Worm (Caenorhabditis elegans) whole organism, L4 larva: ENCODE results near the gene H14N18.4.

Experiments
- F49E8.2 ChIP-seq: sonication (generic microtip); optimal IDR thresholded peaks from 2 replicates; lab custom pipeline; 2016; ENCODE audit warnings: missing compliant biosample characterization, mild to moderate bottlenecking, missing genetic modification characterization, borderline replicate concordance
- T20F7.1 ChIP-seq: fragments of 200-800 bp; sonication (Bioruptor generic); optimal IDR thresholded peaks from 2 replicates; lab custom pipeline; 2018; ENCODE audit warnings: mild to moderate bottlenecking, missing genetic modification characterization, missing compliant biosample characterization
- Y105C5A.15 ChIP-seq: fragments of 200-800 bp; sonication (Bioruptor generic); IDR thresholded peaks from 2 replicates; pipeline ENCODE4 v1.3.6; 2022; ENCODE audit warnings: missing genetic modification characterization, missing compliant biosample characterization
- Y48G9A.11 ChIP-seq: fragments of 200-800 bp; sonication (Bioruptor generic); IDR thresholded peaks from 2 replicates; pipeline ENCODE4 v1.3.6; 2022; ENCODE audit warnings: missing genetic modification reagents, missing genetic modification characterization, missing compliant biosample characterization
- ZK546.5 ChIP-seq, 2 experiments: sonication (generic microtip); optimal IDR thresholded peaks; 2 replicates each; lab custom pipeline; 2017; ENCODE audit warnings: missing biosample characterization in 2 of 2, missing genetic modification characterization in 2 of 2
- aha-1 ChIP-seq: fragments of 150-350 bp; peaks from one replicate; lab custom pipeline; 2014; ENCODE audit warnings: missing biosample characterization, missing genetic modification characterization
- ama-1 ChIP-seq: fragments of 150-350 bp; optimal IDR thresholded peaks from 2 replicates; lab custom pipeline; 2014; ENCODE audit warnings: inconsistent platforms, mixed read lengths
- arid-1 ChIP-seq: fragments of 200-800 bp; sonication (Bioruptor generic); conservative IDR thresholded peaks from 2 replicates; pipeline ENCODE4 v1.3.6; 2022; ENCODE audit warnings: missing genetic modification reagents, missing genetic modification characterization, missing compliant biosample characterization
- ceh-20 ChIP-seq: fragments of 200-800 bp; sonication (Bioruptor generic); IDR thresholded peaks from 2 replicates; pipeline ENCODE4 v1.3.6; 2022; ENCODE audit warnings: missing genetic modification reagents, missing genetic modification characterization, missing compliant biosample characterization
- ceh-82 ChIP-seq: sonication (generic microtip); optimal IDR thresholded peaks from 2 replicates; lab custom pipeline; 2017; ENCODE audit warnings: missing biosample characterization, missing genetic modification characterization
- daf-16 ChIP-seq, 3 experiments: sonication (generic microtip); optimal IDR thresholded peaks; 2 replicates each; lab custom pipeline; 2016 to 2017; ENCODE audit warnings: missing genetic modification characterization in 3 of 3, missing genetic modification reagents in 3 of 3, mild to moderate bottlenecking in 2 of 3, missing compliant biosample characterization in 2 of 3, missing biosample characterization in 1 of 3, moderate library complexity in 1 of 3
- dmd-6 ChIP-seq: fragments of 200-800 bp; sonication (Bioruptor generic); IDR thresholded peaks from 2 replicates; pipeline ENCODE4 v1.3.6; 2022; ENCODE audit warnings: missing genetic modification reagents, missing genetic modification characterization, missing compliant biosample characterization
- dmd-8 ChIP-seq: fragments of 200-800 bp; sonication (Bioruptor generic); IDR thresholded peaks from 2 replicates; pipeline ENCODE4 v1.3.6; 2022; ENCODE audit warnings: missing genetic modification characterization, missing compliant biosample characterization
- dmd-9 ChIP-seq: fragments of 200-800 bp; sonication (Bioruptor generic); IDR thresholded peaks from 2 replicates; pipeline ENCODE4 v1.3.6; 2022; ENCODE audit warnings: missing genetic modification reagents, missing genetic modification characterization, missing compliant biosample characterization
- dpl-1 ChIP-seq: fragments of 150-350 bp; optimal IDR thresholded peaks from 2 replicates; lab custom pipeline; 2014; ENCODE audit warnings: missing biosample characterization, missing genetic modification reagents, missing genetic modification characterization
- dve-1 ChIP-seq: sonication (generic microtip); optimal IDR thresholded peaks from 2 replicates; lab custom pipeline; 2017; ENCODE audit warnings: antibody characterized with exemption, mild to moderate bottlenecking, missing genetic modification characterization, missing compliant biosample characterization; ENCODE audit not compliant: insufficient read depth
- fos-1 ChIP-seq: fragments of 150-350 bp; optimal IDR thresholded peaks from 2 replicates; lab custom pipeline; 2014; ENCODE audit warnings: missing biosample characterization, missing genetic modification characterization
- hlh-11 ChIP-seq: fragments of 200-800 bp; sonication (Bioruptor generic); optimal IDR thresholded peaks from 2 replicates; lab custom pipeline; 2018; ENCODE audit warnings: mild to moderate bottlenecking, missing genetic modification characterization, missing compliant biosample characterization
- hlh-30 ChIP-seq: sonication (generic microtip); optimal IDR thresholded peaks from 2 replicates; lab custom pipeline; 2017; ENCODE audit warnings: antibody characterized with exemption, mild to moderate bottlenecking, missing genetic modification characterization, missing compliant biosample characterization; ENCODE audit not compliant: insufficient read depth
- jun-1 ChIP-seq: fragments of 150-350 bp; optimal IDR thresholded peaks from 2 replicates; lab custom pipeline; 2014; ENCODE audit warnings: missing biosample characterization, missing genetic modification reagents, missing genetic modification characterization
- lin-38 ChIP-seq: fragments of 200-800 bp; sonication (Bioruptor generic); IDR thresholded peaks from 2 replicates; pipeline ENCODE4 v1.3.6; 2022; ENCODE audit warnings: missing genetic modification reagents, missing genetic modification characterization, missing compliant biosample characterization
- lin-39 ChIP-seq: fragments of 150-350 bp; optimal IDR thresholded peaks from 2 replicates; lab custom pipeline; 2014; ENCODE audit warnings: missing biosample characterization, missing genetic modification reagents, missing genetic modification characterization
- lsy-2 ChIP-seq, 2 experiments: fragments of 150-350 bp in 1 of 2; sonication (generic microtip) in 1 of 2; optimal IDR thresholded peaks; 2 replicates each; lab custom pipeline; 2014 to 2017; ENCODE audit warnings: missing biosample characterization in 2 of 2, missing genetic modification characterization in 2 of 2
- madf-9 ChIP-seq: fragments of 200-800 bp; sonication (Bioruptor generic); conservative IDR thresholded peaks from 2 replicates; pipeline ENCODE4 v1.3.6; 2022; ENCODE audit warnings: missing genetic modification reagents, missing genetic modification characterization, missing compliant biosample characterization
- mdl-1 ChIP-seq, 2 experiments: fragments of 150-350 bp in 1 of 2; sonication (generic microtip) in 1 of 2; optimal IDR thresholded peaks; 2 replicates each; lab custom pipeline; 2014 to 2017; ENCODE audit warnings: missing biosample characterization in 2 of 2, missing genetic modification characterization in 2 of 2
- mep-1 ChIP-seq: fragments of 150-350 bp; sonication (generic microtip); optimal IDR thresholded peaks from 3 replicates; lab custom pipeline; 2014; ENCODE audit warnings: missing biosample characterization, missing genetic modification characterization
- mxl-3 ChIP-seq: fragments of 200-800 bp; sonication (Bioruptor generic); optimal IDR thresholded peaks from 2 replicates; lab custom pipeline; 2018; ENCODE audit warnings: mild to moderate bottlenecking, missing genetic modification characterization, missing compliant biosample characterization
- nhr-10 ChIP-seq: fragments of 150-350 bp; optimal IDR thresholded peaks from 2 replicates; lab custom pipeline; 2014; ENCODE audit warnings: missing biosample characterization, missing genetic modification characterization
- nhr-102 ChIP-seq: sonication (generic microtip); optimal IDR thresholded peaks from 2 replicates; lab custom pipeline; 2016; ENCODE audit warnings: mild to moderate bottlenecking, missing genetic modification characterization, moderate library complexity, missing compliant biosample characterization
- nhr-11 ChIP-seq: fragments of 150-350 bp; optimal IDR thresholded peaks from 2 replicates; lab custom pipeline; 2014; ENCODE audit warnings: missing biosample characterization, missing genetic modification characterization
- nhr-28 ChIP-seq: fragments of 150-350 bp; optimal IDR thresholded peaks from 2 replicates; lab custom pipeline; 2014; ENCODE audit warnings: missing biosample characterization, missing genetic modification characterization
- nhr-41 ChIP-seq: fragments of 200-800 bp; sonication (Bioruptor generic); IDR thresholded peaks from 2 replicates; pipeline ENCODE4 v1.3.6; 2022; ENCODE audit warnings: missing genetic modification reagents, missing genetic modification characterization, missing compliant biosample characterization
- pha-4 ChIP-seq, 2 experiments: fragments of 150-350 bp in 1 of 2; fragments of 200-800 bp in 1 of 2; sonication (Bioruptor generic) in 1 of 2; IDR thresholded peaks in 1 of 2; optimal IDR thresholded peaks in 1 of 2; 2 replicates each; pipeline versions ENCODE4 v1.3.6 to Lab custom; 2014 to 2022; ENCODE audit warnings: missing genetic modification characterization in 2 of 2, missing genetic modification reagents in 2 of 2, missing biosample characterization in 1 of 2, missing compliant biosample characterization in 1 of 2
- php-3 ChIP-seq: fragments of 200-800 bp; sonication (Bioruptor generic); IDR thresholded peaks from 2 replicates; pipeline ENCODE4 v1.3.6; 2022; ENCODE audit warnings: missing genetic modification reagents, missing genetic modification characterization, missing compliant biosample characterization
- pqm-1 ChIP-seq: sonication (generic microtip); optimal IDR thresholded peaks from 2 replicates; lab custom pipeline; 2017; ENCODE audit warnings: missing biosample characterization, missing genetic modification characterization
- snpc-1.2 ChIP-seq: fragments of 200-800 bp; sonication (Bioruptor generic); IDR thresholded peaks from 2 replicates; pipeline ENCODE4 v1.3.6; 2022; ENCODE audit warnings: missing genetic modification reagents, missing genetic modification characterization, missing compliant biosample characterization
- snpc-4 ChIP-seq: fragments of 150-350 bp; optimal IDR thresholded peaks from 2 replicates; lab custom pipeline; 2014; ENCODE audit warnings: missing biosample characterization, missing genetic modification characterization
- tag-97 ChIP-seq: fragments of 200-800 bp; sonication (Bioruptor generic); IDR thresholded peaks from 2 replicates; pipeline ENCODE4 v1.3.6; 2022; ENCODE audit warnings: missing genetic modification characterization, missing compliant biosample characterization
- tra-1 ChIP-seq: fragments of 200-800 bp; sonication (Bioruptor generic); IDR thresholded peaks from 2 replicates; pipeline ENCODE4 v1.3.6; 2022; ENCODE audit warnings: missing genetic modification reagents, missing genetic modification characterization, missing compliant biosample characterization
- unc-62 ChIP-seq, 3 experiments: fragments of 150-350 bp in 1 of 3; sonication (generic microtip); optimal IDR thresholded peaks in 2 of 3; peaks in 1 of 3; 1 replicate in 1 of 3; 2 replicates in 2 of 3; lab custom pipeline; 2014 to 2017; ENCODE audit warnings: missing biosample characterization in 3 of 3, missing genetic modification characterization in 3 of 3, missing genetic modification reagents in 3 of 3, missing genotype in 1 of 3
- zfp-3 ChIP-seq: fragments of 200-800 bp; sonication (Bioruptor generic); conservative IDR thresholded peaks from 2 replicates; pipeline ENCODE4 v1.3.6; 2022; ENCODE audit warnings: missing genetic modification reagents, missing genetic modification characterization, missing compliant biosample characterization
- ztf-11 ChIP-seq: fragments of 150-350 bp; optimal IDR thresholded peaks from 2 replicates; lab custom pipeline; 2014; ENCODE audit warnings: missing biosample characterization, missing genetic modification characterization

Gene H14N18.4

ce11 chrV:8938445-8938844 lies 9.7 kb upstream of the H14N18.4 start:
- TF ChIP-seq dpl-1 (GFP tag; lab: Kevin White, UChicago), result no peak
- no peak for TF ChIP-seq F49E8.2 (tag; lab: Kevin White, UChicago)
- TF ChIP-seq aha-1 (tag; lab: Kevin White, UChicago), result peak; percentile 56
- TF ChIP-seq madf-9 (GFP tag; lab: Robert Waterston, UW), result 0 out of 2 replicates have a peak, but pooled peaks have one; percentile 5
- TF ChIP-seq dmd-9, result no peak
- TF ChIP-seq tra-1 (GFP tag; lab: Robert Waterston, UW), result no peak
- no peak for TF ChIP-seq ama-1 (lab: Kevin White, UChicago)
- no peak for TF ChIP-seq T20F7.1 (GFP tag; lab: Kevin White, UChicago)

DNA sequence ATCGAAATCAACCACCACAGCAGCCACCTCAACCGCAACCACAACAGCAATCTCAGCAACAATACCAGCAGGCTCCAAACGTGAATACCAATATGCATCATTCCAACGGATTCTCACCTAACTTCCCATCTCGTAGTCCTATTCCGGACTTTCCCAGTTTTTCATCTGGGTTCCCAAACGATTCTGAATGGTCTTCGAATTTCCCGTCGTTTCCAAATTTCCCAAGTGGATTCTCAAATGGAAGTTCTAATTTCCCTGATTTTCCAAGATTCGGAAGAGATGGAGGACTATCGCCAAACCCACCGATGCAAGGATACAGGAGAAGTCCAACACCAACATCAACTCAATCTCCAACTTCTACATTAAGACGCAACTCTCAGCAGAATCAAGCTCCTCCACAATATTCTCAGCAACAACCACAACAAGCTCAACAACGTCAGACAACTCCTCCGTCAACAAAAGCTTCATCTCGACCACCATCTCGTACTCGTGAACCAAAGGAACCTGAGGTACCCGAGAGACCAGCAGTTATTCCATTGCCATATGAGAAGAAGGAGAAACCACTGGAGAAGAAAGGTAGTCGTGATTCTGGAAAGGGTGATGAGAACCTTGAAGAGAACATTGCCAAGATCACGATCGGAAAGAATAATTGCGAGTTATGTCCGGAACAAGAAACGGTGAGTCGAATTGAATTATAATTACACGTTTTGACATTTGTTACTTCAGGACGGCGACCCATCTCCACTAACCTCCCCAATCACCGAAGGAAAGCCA lies 8.9 kb upstream of the H14N18.4 start:
- TF ChIP-seq snpc-1.2 (0 out of 2 replicates have a peak, but pooled peaks have one; percentile 16), ceh-20 (GFP tag; lab: Robert Waterston, UW) (no peak), aha-1 (tag; lab: Kevin White, UChicago) (peak; percentile 24), pha-4 (GFP tag; IDR thresholded peaks at IDR 0.05; lab: Robert Waterston, UW) (0 out of 2 replicates have a peak, but pooled peaks have one; percentile 25), pha-4 (tag; optimal IDR thresholded peaks at IDR 0.05; lab: Kevin White, UChicago) (no peak), dmd-8 (GFP tag; lab: Robert Waterston, UW) (no peak)

- TF ChIP-seq mep-1 (tag; lab: Kevin White, UChicago) (peak; percentile 6), zfp-3 (GFP tag; lab: Robert Waterston, UW) (no peak), lin-39 (tag; lab: Kevin White, UChicago) (no peak), ztf-11 (tag; lab: Kevin White, UChicago) (no peak), mdl-1 (tag; optimal IDR thresholded peaks at IDR 0.05; lab: Kevin White, UChicago) (peak in 1 of 2 experiments; percentile 16), ama-1 (lab: Kevin White, UChicago) (peak; percentile 8), Y48G9A.11 (GFP tag; lab: Robert Waterston, UW) (0 out of 2 replicates have a peak, but pooled peaks have one; percentile 34), snpc-4 (tag; lab: Kevin White, UChicago) (no peak), jun-1 (tag; lab: Kevin White, UChicago) (no peak), daf-16 (GFP tag; optimal IDR thresholded peaks at IDR 0.05; lab: Kevin White, UChicago) (peak in 1 of 2 experiments; percentile 83), daf-16 (tag; optimal IDR thresholded peaks at IDR 0.05; lab: Kevin White, UChicago) (peak; percentile 24), nhr-10 (tag; lab: Kevin White, UChicago) (no peak), tag-97 (GFP tag; lab: Robert Waterston, UW) (no peak), dmd-9 (no peak), arid-1 (GFP tag; lab: Robert Waterston, UW) (no peak), nhr-28 (tag; lab: Kevin White, UChicago) (peak; percentile 10), tra-1 (GFP tag; lab: Robert Waterston, UW) (no peak; the same call in 1 of the 2 replicates), dve-1 (tag; lab: Kevin White, UChicago) (peak; percentile 26), ceh-82 (tag; lab: Kevin White, UChicago) (no peak), nhr-11 (tag; lab: Kevin White, UChicago) (peak; percentile 33), php-3 (GFP tag; lab: Robert Waterston, UW) (no peak), hlh-11 (no peak), dmd-6 (GFP tag; lab: Robert Waterston, UW) (peak; percentile 8; the same call in 1 of the 2 replicates), unc-62 (GFP tag; optimal IDR thresholded peaks at IDR 0.05 in 1 of 2; lab: Kevin White, UChicago) (peak in 1 of 2 experiments; percentile 96), unc-62 (tag; optimal IDR thresholded peaks at IDR 0.05; lab: Kevin White, UChicago) (no peak), hlh-30 (tag; lab: Kevin White, UChicago) (peak; percentile 22), lin-38 (no peak), pqm-1 (tag; lab: Kevin White, UChicago) (peak; percentile 81), fos-1 (tag; lab: Kevin White, UChicago) (no peak), Y105C5A.15 (GFP tag; lab: Robert Waterston, UW) (no peak), nhr-102 (no peak), mxl-3 (GFP tag; lab: Kevin White, UChicago) (peak; percentile 23), madf-9 (GFP tag; lab: Robert Waterston, UW) (no peak), lsy-2 (tag; optimal IDR thresholded peaks at IDR 0.05; lab: Kevin White, UChicago) (peak in 1 of 2 experiments; percentile 32), ZK546.5 (tag; optimal IDR thresholded peaks at IDR 0.05; lab: Kevin White, UChicago) (no peak), nhr-41 (GFP tag; lab: Robert Waterston, UW) (no peak)
These were observed 8.2 kb upstream of the H14N18.4 start for ce11 chrV:8936791-8937475.
